Worm (Caenorhabditis elegans): Measurements from ENCODE around the gene cutl-27.
A peak's percentile ranks its signal among the peaks of the same experiment; 100 is the strongest.

The cutl-27 gene

DNA sequence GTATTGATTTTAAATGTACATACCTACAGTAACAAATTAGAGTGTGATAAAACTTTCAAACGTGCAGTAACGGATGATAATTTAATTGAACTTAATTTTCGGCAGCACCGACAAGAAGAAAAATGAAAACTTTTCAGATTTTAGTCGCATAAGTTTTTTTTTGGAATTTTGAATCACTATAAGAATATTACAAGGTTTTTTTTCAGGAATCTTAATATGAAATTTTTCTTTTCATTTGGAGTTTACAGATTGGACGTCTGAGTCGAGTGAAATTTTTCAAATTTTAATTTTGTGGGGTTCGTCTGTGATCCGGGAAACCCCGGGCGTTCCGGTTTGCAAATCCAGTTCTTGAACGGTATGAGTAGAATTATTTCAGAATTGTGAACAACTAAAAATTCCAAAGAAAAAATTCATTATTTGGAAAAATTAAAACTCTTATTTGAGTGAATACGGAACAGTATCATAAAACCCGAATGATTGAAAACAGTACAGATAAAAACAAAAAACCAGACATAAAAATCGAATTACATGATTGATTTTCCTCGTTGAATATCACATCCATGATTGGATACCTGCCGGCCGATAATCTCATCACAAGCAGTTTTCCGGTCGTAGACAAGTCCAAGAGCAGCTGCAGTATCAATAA, 35.1 kb downstream of the cutl-27 start:
- TF ChIP-seq ceh-18 (tag; optimal IDR thresholded peaks at IDR 0.05) (no peak), mec-3 (tag; optimal IDR thresholded peaks at IDR 0.05; ENCODE audit: borderline replicate concordance) (no peak), ceh-30 (tag; optimal IDR thresholded peaks at IDR 0.05) (no peak)

DNA sequence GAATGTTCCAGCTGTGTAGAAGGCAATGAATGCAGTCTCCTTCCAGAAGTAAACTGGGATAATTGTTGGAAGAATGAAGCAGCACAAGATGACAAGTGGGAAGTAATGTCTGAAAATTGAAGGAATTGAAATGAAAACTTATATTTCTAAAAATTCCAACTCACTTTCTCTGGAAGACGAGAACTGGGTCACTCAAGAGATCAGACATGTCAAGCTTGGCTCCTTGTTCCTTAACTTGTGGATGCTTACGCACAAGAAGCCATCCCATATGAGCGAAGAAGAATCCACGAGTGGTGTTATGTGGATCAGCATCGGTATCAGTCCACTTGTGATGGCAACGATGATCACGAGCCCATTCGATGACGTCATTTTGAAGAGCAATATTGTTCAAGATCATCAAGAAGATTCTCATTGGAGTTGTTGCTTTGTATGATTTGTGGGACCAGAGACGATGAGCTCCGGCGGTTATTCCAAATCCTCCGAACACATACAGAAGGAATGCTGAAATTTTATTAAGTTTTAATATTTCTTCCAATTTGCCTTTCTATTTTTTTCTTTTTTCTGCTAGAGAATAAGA, 36.0 kb downstream of the cutl-27 start:
- TF ChIP-seq tbx-7 (tag; optimal IDR thresholded peaks at IDR 0.05): no peak
- TF ChIP-seq fkh-10 (GFP tag; optimal IDR thresholded peaks at IDR 0.05): no peak
- no peak for TF ChIP-seq zip-5 (tag; optimal IDR thresholded peaks at IDR 0.05)
- no peak for TF ChIP-seq elt-2 (tag; optimal IDR thresholded peaks at IDR 0.05)
- TF ChIP-seq nfya-1 (tag; optimal IDR thresholded peaks at IDR 0.05): no peak
- no peak for TF ChIP-seq ttx-3 (tag; optimal IDR thresholded peaks at IDR 0.05)
- no peak for TF ChIP-seq mec-3 (tag; optimal IDR thresholded peaks at IDR 0.05; ENCODE audit: borderline replicate concordance)
- no peak for TF ChIP-seq K02D7.2 (tag; optimal IDR thresholded peaks at IDR 0.05)
- no peak for TF ChIP-seq pax-1 (tag; optimal IDR thresholded peaks at IDR 0.05)
- TF ChIP-seq madf-2 (tag; optimal IDR thresholded peaks at IDR 0.05): no peak
- TF ChIP-seq hlh-6 (tag; optimal IDR thresholded peaks at IDR 0.05): no peak
- TF ChIP-seq che-1 (tag; optimal IDR thresholded peaks at IDR 0.05): no peak
- no peak for TF ChIP-seq unc-86 (tag; optimal IDR thresholded peaks at IDR 0.05)
- TF ChIP-seq rnt-1 (tag; optimal IDR thresholded peaks at IDR 0.05): no peak
- no peak for TF ChIP-seq ref-2 (tag; optimal IDR thresholded peaks at IDR 0.05)

DNA sequence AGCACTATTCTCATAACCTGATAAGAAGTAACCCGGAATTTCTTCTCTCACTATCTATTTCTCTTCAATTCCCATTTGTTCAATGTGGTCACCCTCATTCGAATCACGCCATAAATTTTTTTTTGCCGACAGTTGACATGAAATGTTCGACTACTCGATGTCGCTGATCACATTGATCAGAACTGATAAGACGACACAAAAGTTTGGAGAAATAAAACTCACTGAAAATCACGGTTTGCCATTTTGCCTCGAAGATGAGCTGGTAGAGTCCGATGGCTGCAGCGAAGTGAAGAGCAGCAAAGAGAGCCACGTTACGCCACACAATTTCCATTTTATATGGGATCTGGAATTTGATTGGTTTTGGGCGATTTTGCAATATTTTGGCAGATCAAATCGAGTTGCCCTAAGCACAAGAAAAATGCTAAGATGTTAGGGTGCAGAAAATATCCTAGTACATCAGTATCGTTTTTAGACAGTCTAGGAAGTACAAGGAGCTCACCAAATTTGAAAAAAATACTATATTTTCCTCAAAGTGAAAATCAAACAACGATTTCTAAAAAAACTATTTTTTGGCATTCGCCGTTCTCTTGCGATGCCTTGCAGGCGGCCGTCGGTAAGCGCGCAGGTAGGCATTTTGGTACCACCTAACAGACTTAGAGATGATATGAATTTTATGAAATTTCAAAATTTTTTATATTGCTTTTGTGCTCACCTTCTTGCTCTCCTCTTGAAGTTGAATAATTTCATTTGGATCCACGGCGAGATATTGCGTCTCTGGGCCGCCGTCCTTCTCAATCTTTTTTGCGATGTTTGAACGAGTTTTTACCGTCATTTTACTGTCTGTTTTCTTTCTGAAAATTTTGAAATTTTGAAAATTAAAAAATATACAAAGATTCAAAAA, 36.7 kb downstream of the cutl-27 start, which contains the start of gene fat-6:
TSS of gene fat-6 (minus strand) at position 851 of the 901 bp plus-strand sequence.
- TF ChIP-seq elt-2 (tag; optimal IDR thresholded peaks at IDR 0.05): peak; percentile 31
- TF ChIP-seq ceh-45 (GFP tag; IDR thresholded peaks at IDR 0.05): no peak

DNA sequence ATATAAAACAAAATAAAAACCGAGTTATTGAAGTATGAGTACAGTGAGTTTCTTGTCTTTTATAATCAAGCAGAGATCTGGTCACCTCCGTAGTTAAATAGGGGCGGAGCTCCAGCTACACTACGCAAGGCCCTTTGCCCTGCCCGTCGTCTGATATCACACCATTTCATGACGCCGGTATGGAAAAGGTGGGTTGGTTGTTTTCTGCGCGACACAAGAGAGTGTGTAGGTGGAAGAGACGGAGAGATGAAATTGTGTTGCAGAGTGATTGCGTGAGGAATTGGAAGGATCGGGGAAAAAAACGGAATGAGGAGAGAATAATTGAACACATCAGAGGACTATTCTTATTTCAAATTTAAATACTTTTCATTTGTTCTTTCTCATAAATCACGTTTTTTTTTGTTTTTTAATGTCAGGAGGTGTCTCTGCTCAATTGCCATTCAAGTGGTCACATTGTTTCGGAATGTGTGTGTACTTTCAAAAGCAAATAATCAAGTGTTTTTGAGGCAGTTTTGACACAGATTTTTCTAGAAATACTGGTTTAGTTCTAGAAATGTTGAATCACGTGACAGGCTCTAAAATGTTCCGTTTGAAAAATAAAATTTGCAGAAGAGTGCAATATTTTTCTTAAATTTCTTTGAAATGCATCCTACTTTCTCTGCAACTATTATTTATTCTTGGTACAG, 37.6 kb downstream of the cutl-27 start, which contains the start of gene ZK822.9:
TSS of gene ZK822.9 (plus strand) at position 180 of the 686 bp plus-strand sequence.
- TF ChIP-seq hlh-30 (tag; optimal IDR thresholded peaks at IDR 0.05; ENCODE audit: insufficient read depth) (peak; percentile 35), hlh-6 (tag; optimal IDR thresholded peaks at IDR 0.05) (no peak)

DNA sequence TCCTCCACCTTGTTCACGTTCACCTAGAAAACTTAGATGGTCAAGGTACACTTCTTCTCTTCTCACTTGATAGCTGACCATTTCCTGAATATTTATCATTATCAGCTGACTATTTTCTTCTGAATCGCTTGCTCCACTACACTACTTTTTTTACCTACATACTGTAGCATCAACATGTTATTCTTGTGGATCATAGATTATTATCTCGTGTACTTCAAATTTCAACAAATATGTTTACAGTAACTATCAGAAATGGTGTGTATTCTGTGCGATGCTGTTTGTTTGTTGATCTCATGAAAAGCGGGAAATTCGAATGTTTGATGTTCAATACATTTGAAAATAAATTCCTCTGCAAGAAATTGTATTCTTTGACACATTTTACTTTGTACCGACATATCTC, 38.6 kb downstream of the cutl-27 start, which contains the start of gene ZK822.10:
TSS of gene ZK822.10 (plus strand) at position 231 of the 400 bp plus-strand sequence.
- TF ChIP-seq pha-2 (tag; optimal IDR thresholded peaks at IDR 0.05): no peak
- TF ChIP-seq hlh-8 (tag; optimal IDR thresholded peaks at IDR 0.05): no peak
- TF ChIP-seq pros-1 (tag; optimal IDR thresholded peaks at IDR 0.05): no peak
- no peak for TF ChIP-seq nhr-232 (tag; optimal IDR thresholded peaks at IDR 0.05)
- TF ChIP-seq ceh-6 (GFP tag; optimal IDR thresholded peaks at IDR 0.05): no peak
- TF ChIP-seq fax-1 (tag; optimal IDR thresholded peaks at IDR 0.05): no peak
- TF ChIP-seq K09A11.1 (tag; optimal IDR thresholded peaks at IDR 0.05; ENCODE audit: insufficient read depth): no peak
- TF ChIP-seq ceh-24 (tag; optimal IDR thresholded peaks at IDR 0.05): no peak
- TF ChIP-seq unc-86 (tag; optimal IDR thresholded peaks at IDR 0.05): no peak
- no peak for TF ChIP-seq C08G9.2 (tag; optimal IDR thresholded peaks at IDR 0.05)
- TF ChIP-seq ceh-30 (tag; optimal IDR thresholded peaks at IDR 0.05): no peak
- no peak for TF ChIP-seq ceh-45 (GFP tag; IDR thresholded peaks at IDR 0.05)
- no peak for TF ChIP-seq hlh-6 (tag; optimal IDR thresholded peaks at IDR 0.05)
- no peak for TF ChIP-seq tbx-7 (tag; optimal IDR thresholded peaks at IDR 0.05)
- TF ChIP-seq zip-5 (tag; optimal IDR thresholded peaks at IDR 0.05): no peak
- TF ChIP-seq fkh-10 (GFP tag; optimal IDR thresholded peaks at IDR 0.05): no peak
- no peak for TF ChIP-seq ceh-14 (tag; optimal IDR thresholded peaks at IDR 0.05)
- TF ChIP-seq che-1 (tag; optimal IDR thresholded peaks at IDR 0.05): no peak
- no peak for TF ChIP-seq elt-4 (tag; optimal IDR thresholded peaks at IDR 0.05)
- TF ChIP-seq ceh-31 (tag; optimal IDR thresholded peaks at IDR 0.05): no peak
